Fruit fly (Drosophila melanogaster) whole organism, embryonic: ENCODE data around the gene ecd.

ENCODE experiments used
- Aef1 ChIP-seq: fragments of 200-800 bp; sonication (Bioruptor generic); IDR thresholded peaks from 3 replicates; pipeline ENCODE4 v1.3.6; 2022; ENCODE audit warnings: missing biosample characterization, missing genetic modification characterization
- Asciz ChIP-seq: fragments of 200-800 bp; sonication (Bioruptor generic); optimal IDR thresholded peaks from 2 replicates; lab custom pipeline; 2017; ENCODE audit warnings: missing biosample characterization, mild to moderate bottlenecking, missing genetic modification characterization, missing genetic modification reagents
- Bdp1 ChIP-seq: fragments of 200-800 bp; sonication (Bioruptor generic); optimal IDR thresholded peaks from 3 replicates; lab custom pipeline; 2016; ENCODE audit warnings: missing biosample characterization, missing genetic modification characterization
- CG11093 ChIP-seq: fragments of 200-800 bp; sonication (Bioruptor generic); IDR thresholded peaks from 3 replicates; pipeline ENCODE4 v1.3.6; 2022; ENCODE audit warnings: missing biosample characterization, missing genetic modification characterization
- CG11247 ChIP-seq: fragments of 200-800 bp; sonication (Bioruptor generic); IDR thresholded peaks from 2 replicates; pipeline ENCODE4 v1.3.6; 2022; ENCODE audit warnings: missing biosample characterization, missing genetic modification characterization
- CG12942 ChIP-seq: fragments of 200-800 bp; sonication (Bioruptor generic); optimal IDR thresholded peaks from 3 replicates; lab custom pipeline; 2016; ENCODE audit warnings: missing biosample characterization, missing genetic modification characterization
- CG13287 ChIP-seq: fragments of 200-800 bp; sonication (Bioruptor generic); IDR thresholded peaks from 2 replicates; pipeline ENCODE4 v1.3.6; 2022; ENCODE audit warnings: missing biosample characterization, missing genetic modification characterization; ENCODE audit not compliant: partially characterized antibody
- CG14965 ChIP-seq: fragments of 200-800 bp; sonication (Bioruptor generic); optimal IDR thresholded peaks from 2 replicates; lab custom pipeline; 2016; ENCODE audit warnings: missing biosample characterization, missing genetic modification characterization, borderline replicate concordance
- CG16779 ChIP-seq: fragments of 200-800 bp; sonication (Bioruptor generic); IDR thresholded peaks from 2 replicates; pipeline ENCODE4 v1.3.6; 2022; ENCODE audit warnings: missing biosample characterization, missing genetic modification characterization
- CG2202 ChIP-seq: fragments of 200-800 bp; sonication (Bioruptor generic); optimal IDR thresholded peaks from 2 replicates; lab custom pipeline; 2018; ENCODE audit warnings: missing biosample characterization, mild to moderate bottlenecking, missing genetic modification characterization
- CG31388 ChIP-seq: fragments of 200-800 bp; sonication (Bioruptor generic); optimal IDR thresholded peaks from 2 replicates; lab custom pipeline; 2016; ENCODE audit warnings: missing biosample characterization, missing genetic modification characterization
- CG31441 ChIP-seq: fragments of 200-800 bp; sonication (Bioruptor generic); IDR thresholded peaks from 2 replicates; pipeline ENCODE4 v1.3.6; 2022; ENCODE audit warnings: missing biosample characterization, missing genetic modification characterization
- CG4424 ChIP-seq: fragments of 200-800 bp; sonication (Bioruptor generic); optimal IDR thresholded peaks from 3 replicates; lab custom pipeline; 2016; ENCODE audit warnings: missing biosample characterization, missing genetic modification characterization
- CG6683 ChIP-seq: fragments of 200-800 bp; sonication (Bioruptor generic); optimal IDR thresholded peaks from 2 replicates; lab custom pipeline; 2017; ENCODE audit warnings: missing biosample characterization, mild to moderate bottlenecking, missing genetic modification characterization, missing genetic modification reagents
- CG6791 ChIP-seq: fragments of 200-800 bp; sonication (Bioruptor generic); IDR thresholded peaks from 3 replicates; pipeline ENCODE4 v1.3.6; 2022; ENCODE audit warnings: missing biosample characterization, missing genetic modification characterization; ENCODE audit not compliant: partially characterized antibody
- CG9797 ChIP-seq: fragments of 200-800 bp; sonication (Bioruptor generic); optimal IDR thresholded peaks from 3 replicates; lab custom pipeline; 2018; ENCODE audit warnings: missing biosample characterization, mild to moderate bottlenecking, missing genetic modification characterization
- CG9817 ChIP-seq: fragments of 200-800 bp; sonication (Bioruptor generic); optimal IDR thresholded peaks from 2 replicates; lab custom pipeline; 2018; ENCODE audit warnings: missing biosample characterization, mild to moderate bottlenecking, missing genetic modification characterization, moderate library complexity
- HLHmδ ChIP-seq: fragments of 200-800 bp; sonication (Bioruptor generic); optimal IDR thresholded peaks from 2 replicates; lab custom pipeline; 2018; ENCODE audit warnings: missing biosample characterization, mild to moderate bottlenecking, missing genetic modification characterization, moderate library complexity
- Hey ChIP-seq: fragments of 200-800 bp; sonication (Bioruptor generic); optimal IDR thresholded peaks from 3 replicates; lab custom pipeline; 2018; ENCODE audit warnings: missing biosample characterization, mild to moderate bottlenecking, missing genetic modification characterization
- Hr3 ChIP-seq: fragments of 200-800 bp; sonication (Bioruptor generic); optimal IDR thresholded peaks from 3 replicates; lab custom pipeline; 2016; ENCODE audit warnings: missing biosample characterization, missing genetic modification characterization
- MESR4 ChIP-seq: fragments of 200-800 bp; sonication (Bioruptor generic); optimal IDR thresholded peaks from 2 replicates; lab custom pipeline; 2018; ENCODE audit warnings: missing biosample characterization, mild to moderate bottlenecking, missing genetic modification characterization, moderate library complexity
- NFAT ChIP-seq: fragments of 200-800 bp; sonication (Bioruptor generic); IDR thresholded peaks from 2 replicates; pipeline ENCODE4 v1.3.6; 2022; ENCODE audit warnings: missing biosample characterization, missing genetic modification characterization
- Sox100B ChIP-seq: fragments of 200-800 bp; sonication (Bioruptor generic); optimal IDR thresholded peaks from 3 replicates; lab custom pipeline; 2018; ENCODE audit warnings: missing biosample characterization, mild to moderate bottlenecking, missing genetic modification characterization
- az2 ChIP-seq: fragments of 200-800 bp; sonication (Bioruptor generic); optimal IDR thresholded peaks from 3 replicates; lab custom pipeline; 2016; ENCODE audit warnings: missing biosample characterization, missing genetic modification characterization
- bowl ChIP-seq: fragments of 200-800 bp; sonication (Bioruptor generic); IDR thresholded peaks from 2 replicates; pipeline ENCODE4 v1.3.6; 2022; ENCODE audit warnings: missing biosample characterization, missing genetic modification characterization
- bsh ChIP-seq, 2 experiments: fragments of 200-800 bp; sonication (Bioruptor generic); optimal IDR thresholded peaks; 2 replicates each; lab custom pipeline; 2017 to 2018; ENCODE audit warnings: mild to moderate bottlenecking in 2 of 2, missing biosample characterization in 2 of 2, missing genetic modification characterization in 2 of 2, moderate library complexity in 1 of 2
- chm ChIP-seq: fragments of 200-800 bp; sonication (Bioruptor generic); IDR thresholded peaks from 2 replicates; pipeline ENCODE4 v1.3.6; 2022; ENCODE audit warnings: missing biosample characterization, missing genetic modification characterization
- dimm ChIP-seq: fragments of 200-800 bp; sonication (Bioruptor generic); IDR thresholded peaks from 2 replicates; pipeline ENCODE4 v1.3.6; 2022; ENCODE audit warnings: missing biosample characterization, missing genetic modification characterization
- disco-r ChIP-seq: fragments of 200-800 bp; sonication (Bioruptor generic); optimal IDR thresholded peaks from 2 replicates; lab custom pipeline; 2016; ENCODE audit warnings: missing biosample characterization, missing genetic modification characterization
- esg ChIP-seq: fragments of 200-800 bp; sonication (Bioruptor generic); conservative IDR thresholded peaks from 2 replicates; pipeline ENCODE4 v1.3.6; 2022; ENCODE audit warnings: missing biosample characterization, missing genetic modification characterization
- ewg ChIP-seq: fragments of 200-800 bp; sonication (Bioruptor generic); optimal IDR thresholded peaks from 3 replicates; lab custom pipeline; 2017; ENCODE audit warnings: mild to moderate bottlenecking, missing biosample characterization, missing genetic modification reagents, missing genetic modification characterization
- ham ChIP-seq: fragments of 200-800 bp; sonication (Bioruptor generic); IDR thresholded peaks from 2 replicates; pipeline ENCODE4 v1.3.6; 2022; ENCODE audit warnings: missing biosample characterization, missing genetic modification characterization
- hkb ChIP-seq, 2 experiments: fragments of 200-800 bp in 1 of 2; fragments of >200 bp in 1 of 2; sonication (Bioruptor generic) in 1 of 2; IDR thresholded peaks in 1 of 2; optimal IDR thresholded peaks in 1 of 2; 2 replicates each; pipeline versions ENCODE4 v1.3.6 to Lab custom; 2017 to 2022; ENCODE audit warnings: missing biosample characterization in 1 of 2, missing genetic modification characterization in 1 of 2
- jigr1 ChIP-seq: fragments of 200-800 bp; sonication (Bioruptor generic); IDR thresholded peaks from 3 replicates; pipeline ENCODE4 v1.3.6; 2022; ENCODE audit warnings: missing biosample characterization, missing genetic modification characterization
- klu ChIP-seq: fragments of 200-800 bp; sonication (Bioruptor generic); IDR thresholded peaks from 2 replicates; pipeline ENCODE4 v1.3.6; 2022; ENCODE audit warnings: missing biosample characterization, missing genetic modification characterization
- knrl ChIP-seq: fragments of 200-800 bp; sonication (Bioruptor generic); IDR thresholded peaks from 3 replicates; pipeline ENCODE4 v1.3.6; 2022; ENCODE audit warnings: missing biosample characterization, missing genetic modification characterization; ENCODE audit not compliant: partially characterized antibody
- nerfin-1 ChIP-seq: fragments of 200-800 bp; sonication (Bioruptor generic); optimal IDR thresholded peaks from 3 replicates; lab custom pipeline; 2019; ENCODE audit warnings: missing biosample characterization, mild to moderate bottlenecking, missing genetic modification characterization, moderate library complexity
- pan ChIP-seq, 4 experiments: fragments of >200 bp in 3 of 4; fragments of 200-800 bp in 1 of 4; sonication (Bioruptor generic) in 1 of 4; optimal IDR thresholded peaks in 3 of 4; IDR thresholded peaks in 1 of 4; 2 replicates each; pipeline versions ENCODE4 v1.3.6 to Lab custom; 2017 to 2022; ENCODE audit warnings: missing biosample characterization in 2 of 4, missing genetic modification characterization in 2 of 4, mixed read lengths in 1 of 4
- row ChIP-seq: fragments of 200-800 bp; sonication (Bioruptor generic); IDR thresholded peaks from 3 replicates; pipeline ENCODE4 v1.3.6; 2022; ENCODE audit warnings: missing biosample characterization, missing genetic modification characterization
- schlank ChIP-seq: fragments of 200-800 bp; sonication (Bioruptor generic); optimal IDR thresholded peaks from 2 replicates; lab custom pipeline; 2018; ENCODE audit warnings: missing biosample characterization, mild to moderate bottlenecking, missing genetic modification characterization
- sim ChIP-seq: fragments of 200-800 bp; sonication (Bioruptor generic); IDR thresholded peaks from 2 replicates; pipeline ENCODE4 v1.3.6; 2022; ENCODE audit warnings: missing biosample characterization, missing genetic modification characterization
- sna ChIP-seq: fragments of 200-800 bp; sonication (Bioruptor generic); IDR thresholded peaks from 2 replicates; pipeline ENCODE4 v1.3.6; 2022; ENCODE audit warnings: missing biosample characterization, missing genetic modification characterization; ENCODE audit not compliant: partially characterized antibody
- stc ChIP-seq: fragments of 200-800 bp; sonication (Bioruptor generic); IDR thresholded peaks from 2 replicates; pipeline ENCODE4 v1.3.6; 2022; ENCODE audit warnings: missing biosample characterization, missing genetic modification characterization
- tio ChIP-seq: fragments of 200-800 bp; sonication (Bioruptor generic); optimal IDR thresholded peaks from 2 replicates; lab custom pipeline; 2017; ENCODE audit warnings: missing biosample characterization, missing genetic modification characterization, inconsistent platforms
- toy ChIP-seq: fragments of 200-800 bp; sonication (Bioruptor generic); IDR thresholded peaks from 2 replicates; pipeline ENCODE4 v1.3.6; 2022; ENCODE audit warnings: missing biosample characterization, missing genetic modification characterization
- unc-4 ChIP-seq: fragments of 200-800 bp; sonication (Bioruptor generic); IDR thresholded peaks from 2 replicates; pipeline ENCODE4 v1.3.6; 2022; ENCODE audit warnings: missing biosample characterization, missing genetic modification characterization; ENCODE audit not compliant: partially characterized antibody
- vnd ChIP-seq: fragments of 200-800 bp; sonication (Bioruptor generic); IDR thresholded peaks from 3 replicates; pipeline ENCODE4 v1.3.6; 2022; ENCODE audit warnings: missing biosample characterization, missing genetic modification characterization; ENCODE audit not compliant: partially characterized antibody
- zf30C ChIP-seq: fragments of 200-800 bp; sonication (Bioruptor generic); optimal IDR thresholded peaks from 3 replicates; lab custom pipeline; 2018; ENCODE audit warnings: missing biosample characterization, mild to moderate bottlenecking, missing genetic modification characterization
- zfh2 ChIP-seq: fragments of 200-800 bp; sonication (Bioruptor generic); optimal IDR thresholded peaks from 2 replicates; lab custom pipeline; 2016; ENCODE audit warnings: missing biosample characterization, missing genetic modification characterization

The ecd gene

DNA sequence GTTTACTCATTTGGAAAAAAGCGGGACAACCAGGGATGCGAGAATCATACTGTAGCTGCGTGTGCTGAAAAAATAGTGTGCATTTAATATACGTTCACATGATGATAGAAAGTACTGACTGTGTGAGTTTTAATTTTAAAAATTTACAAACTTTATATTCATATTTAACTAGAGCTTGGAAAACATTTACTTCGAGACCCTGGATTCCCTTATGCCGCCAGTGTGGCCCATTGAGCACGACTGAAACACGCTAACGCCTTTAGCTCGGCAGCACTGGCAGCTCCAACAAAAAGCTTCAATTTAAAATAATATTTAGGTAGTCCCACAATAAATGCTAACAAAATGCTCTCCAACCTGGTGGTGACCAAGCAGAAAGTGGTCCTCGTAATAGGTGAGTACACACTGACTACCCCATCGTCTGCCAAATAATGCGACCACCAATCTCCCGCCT lies 8.2 kb downstream of the ecd start, which contains the start of the genes CG1275 and Elp5 (continued):
- TF ChIP-seq knrl (GFP tag; lab: Robert Waterston, UW) (peak; percentile 45; the same call in 2 of the 3 replicates), disco-r (peak; percentile 95), CG6791 (GFP tag; lab: Robert Waterston, UW) (no peak), Hey (tag; lab: Kevin White, UChicago) (peak; percentile 89), ewg (GFP tag; lab: Kevin White, UChicago) (peak; percentile 95), sna (GFP tag; lab: Robert Waterston, UW) (0 out of 2 replicates have a peak, but pooled peaks have one; percentile 30), Aef1 (GFP tag; lab: Robert Waterston, UW) (peak; percentile 99), CG2202 (tag; lab: Kevin White, UChicago) (peak; percentile 96), NFAT (peak; percentile 99), klu (GFP tag; lab: Robert Waterston, UW) (peak; percentile 99), CG14965 (peak; percentile 76), CG9817 (tag; lab: Kevin White, UChicago) (peak; percentile 99), nerfin-1 (tag; lab: Kevin White, UChicago) (peak; percentile 97), Bdp1 (GFP tag; lab: Kevin White, UChicago) (peak; percentile 93), zfh2 (GFP tag; lab: Kevin White, UChicago) (peak; percentile 98), chm (GFP tag; lab: Robert Waterston, UW) (peak; percentile 99), sim (GFP tag; lab: Robert Waterston, UW) (peak; percentile 99), vnd (GFP tag; lab: Robert Waterston, UW) (no peak), CG11093 (GFP tag; lab: Robert Waterston, UW) (peak; percentile 99), hkb (optimal IDR thresholded peaks at IDR 0.05; lab: Kevin White, UChicago) (no peak), hkb (GFP tag; IDR thresholded peaks at IDR 0.05; lab: Robert Waterston, UW) (peak; percentile 99), CG13287 (GFP tag; lab: Robert Waterston, UW) (peak; percentile 37; the same call in 1 of the 2 replicates), Sox100B (peak; percentile 91), HLHmδ (GFP tag; lab: Kevin White, UChicago) (no peak), bsh (GFP tag; optimal IDR thresholded peaks at IDR 0.05; lab: Kevin White, UChicago) (peak; percentile 94 to 99), CG6683 (GFP tag; lab: Kevin White, UChicago) (peak; percentile 90), Asciz (GFP tag; lab: Kevin White, UChicago) (peak; percentile 98), CG12942 (GFP tag; lab: Kevin White, UChicago) (peak; percentile 97), tio (GFP tag; lab: Kevin White, UChicago) (peak; percentile 97), CG4424 (GFP tag; lab: Kevin White, UChicago) (peak; percentile 98), row (GFP tag; lab: Robert Waterston, UW) (peak; percentile 99), pan (optimal IDR thresholded peaks at IDR 0.05; lab: Kevin White, UChicago) (no peak), pan (GFP tag; optimal IDR thresholded peaks at IDR 0.05 in 1 of 2, IDR thresholded peaks at IDR 0.05 in 1 of 2) (peak in 1 of 2 experiments; percentile 100), CG31441 (peak; percentile 99), unc-4 (no peak), ham (GFP tag; lab: Robert Waterston, UW) (peak; percentile 98), CG31388 (GFP tag; lab: Kevin White, UChicago) (peak; percentile 88), schlank (tag; lab: Kevin White, UChicago) (peak; percentile 98), esg (peak; percentile 99), CG16779 (GFP tag; lab: Robert Waterston, UW) (peak; percentile 99), CG11247 (GFP tag; lab: Robert Waterston, UW) (peak; percentile 100), CG9797 (peak; percentile 57), toy (GFP tag; lab: Robert Waterston, UW) (peak; percentile 99), stc (GFP tag; lab: Robert Waterston, UW) (peak; percentile 99), bowl (GFP tag; lab: Robert Waterston, UW) (peak; percentile 98), zf30C (GFP tag; lab: Kevin White, UChicago) (no peak), jigr1 (peak; percentile 98), dimm (GFP tag; lab: Robert Waterston, UW) (peak; percentile 99), Hr3 (GFP tag; lab: Kevin White, UChicago) (peak; percentile 97), MESR4 (GFP tag; lab: Kevin White, UChicago) (peak; percentile 81), az2 (GFP tag; lab: Kevin White, UChicago) (peak; percentile 98)
